Worm (Caenorhabditis elegans): ENCODE results near the gene his-41.

The his-41 gene

DNA sequence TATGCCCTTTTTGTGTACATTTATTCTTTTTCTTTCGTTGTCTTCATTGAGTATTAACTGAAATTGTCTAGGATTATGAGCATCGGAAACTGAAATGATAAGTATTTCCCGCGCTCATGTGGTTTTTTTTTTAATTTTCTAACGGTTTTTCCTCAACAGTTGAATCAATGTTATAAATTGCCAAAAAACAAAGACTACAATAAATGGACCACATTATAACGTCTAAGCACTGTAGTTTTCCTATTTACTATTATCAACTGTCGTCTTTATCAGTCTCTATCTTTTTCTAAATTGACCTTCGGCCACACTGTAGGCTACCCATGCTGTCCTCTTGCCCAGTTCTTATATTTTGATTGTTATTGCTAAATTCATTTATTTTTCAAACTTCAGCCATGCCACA lies 37.6 kb upstream of the his-41 start, which contains the start of gene acs-14:
TSS of gene acs-14 (plus strand) at position 391 of the 400 bp plus-strand sequence.
- TF ChIP-seq Y53F4B.3 (GFP tag; IDR thresholded peaks at IDR 0.05) (no peak), Y67H2A.10 (GFP tag; conservative IDR thresholded peaks at IDR 0.05) (no peak), Y56A3A.18 (GFP tag; IDR thresholded peaks at IDR 0.05) (no peak), T07F8.4 (tag; optimal IDR thresholded peaks at IDR 0.05) (no peak), athp-1 (tag; optimal IDR thresholded peaks at IDR 0.05) (no peak), nhr-80 (tag; optimal IDR thresholded peaks at IDR 0.05) (peak; percentile 14), lin-35 (GFP tag; optimal IDR thresholded peaks at IDR 0.05) (no peak)

DNA sequence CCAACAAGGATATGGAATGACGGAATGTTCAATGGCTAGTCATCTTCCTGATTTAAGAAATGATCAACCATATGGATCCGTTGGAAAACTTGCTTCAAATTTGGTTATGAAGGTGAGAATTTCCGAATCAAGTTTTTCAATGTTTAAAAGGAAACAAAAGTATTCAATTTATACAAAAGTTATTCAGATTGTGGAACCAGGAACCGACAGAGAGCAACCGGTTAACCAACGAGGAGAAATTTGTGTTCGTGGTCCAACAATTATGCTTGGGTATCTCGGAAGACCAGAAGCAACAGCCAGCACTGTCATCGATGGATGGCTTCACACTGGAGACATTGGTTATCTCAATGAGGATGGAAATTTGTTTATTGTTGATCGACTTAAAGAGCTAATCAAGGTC lies 35.7 kb upstream of the his-41 start:
- TF ChIP-seq Y53F4B.3 (GFP tag; IDR thresholded peaks at IDR 0.05) (no peak), bed-1 (GFP tag; IDR thresholded peaks at IDR 0.05) (no peak), cebp-1 (GFP tag; IDR thresholded peaks at IDR 0.05) (no peak), cebp-1 (tag; optimal IDR thresholded peaks at IDR 0.05) (no peak), gei-17 (GFP tag; optimal IDR thresholded peaks at IDR 0.05) (no peak), nfya-2 (GFP tag; IDR thresholded peaks at IDR 0.05) (no peak), atf-7 (tag; optimal IDR thresholded peaks at IDR 0.05) (no peak), repo-1 (tag; optimal IDR thresholded peaks at IDR 0.05) (no peak), F49E8.2 (tag; optimal IDR thresholded peaks at IDR 0.05; ENCODE audit: insufficient read depth) (no peak), ceh-27 (GFP tag; optimal IDR thresholded peaks at IDR 0.05) (no peak), chd-7 (tag; optimal IDR thresholded peaks at IDR 0.05) (no peak), ceh-40 (GFP tag; IDR thresholded peaks at IDR 0.05) (no peak), F22D6.2 (tag; optimal IDR thresholded peaks at IDR 0.05) (no peak), ztf-28 (GFP tag; IDR thresholded peaks at IDR 0.05) (no peak), C17E4.6 (GFP tag; IDR thresholded peaks at IDR 0.05) (no peak), tbx-9 (tag; optimal IDR thresholded peaks at IDR 0.05; ENCODE audit: borderline replicate concordance) (no peak)

DNA sequence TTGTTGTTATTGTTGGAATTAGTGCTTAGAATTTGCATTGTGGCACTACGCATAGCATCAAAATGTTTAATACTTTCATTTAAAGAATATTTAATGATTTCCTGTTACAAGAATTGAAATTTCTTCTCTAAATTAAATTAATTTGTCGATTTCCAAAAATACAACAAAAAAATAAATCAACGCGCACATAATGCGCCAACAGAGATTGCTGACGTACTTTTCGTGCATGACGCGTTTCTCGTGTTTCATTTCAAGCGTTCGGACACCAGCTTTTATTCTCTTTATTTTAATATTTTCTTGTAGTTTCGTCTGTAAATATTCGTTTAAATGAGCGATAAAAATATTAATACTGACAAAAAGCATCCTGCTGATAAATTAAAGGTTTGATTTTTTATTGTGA lies 31.7 kb upstream of the his-41 start, which contains the start of gene eif-2Bdelta:
TSS of gene eif-2Bdelta (plus strand) at position 235 of the 400 bp plus-strand sequence.
- TF ChIP-seq attf-3 (GFP tag; conservative IDR thresholded peaks at IDR 0.05) (no peak), lin-40 (tag; optimal IDR thresholded peaks at IDR 0.05) (peak; percentile 62), hrde-1 (tag; optimal IDR thresholded peaks at IDR 0.05; ENCODE audit: borderline replicate concordance) (no peak), lin-54 (GFP tag; optimal IDR thresholded peaks at IDR 0.05) (peak; percentile 59), rcor-1 (GFP tag; IDR thresholded peaks at IDR 0.05) (no peak), B0035.1 (tag; optimal IDR thresholded peaks at IDR 0.05) (no peak), let-607 (tag; optimal IDR thresholded peaks at IDR 0.05) (peak in 1 of 2 experiments; percentile 23), Y53F4B.3 (GFP tag; IDR thresholded peaks at IDR 0.05) (no peak), F52B5.7 (tag; optimal IDR thresholded peaks at IDR 0.05) (no peak), efl-1 (GFP tag; optimal IDR thresholded peaks at IDR 0.05) (peak; percentile 24), ets-4 (GFP tag; optimal IDR thresholded peaks at IDR 0.05) (no peak), somi-1 (GFP tag; optimal IDR thresholded peaks at IDR 0.05) (no peak), aptf-2 (GFP tag; conservative IDR thresholded peaks at IDR 0.05) (no peak), dox-1 (GFP tag; IDR thresholded peaks at IDR 0.05) (peak; percentile 49; the same call in 1 of the 2 replicates), madf-3 (GFP tag; IDR thresholded peaks at IDR 0.05) (no peak), mcd-1 (GFP tag; IDR thresholded peaks at IDR 0.05) (peak; percentile 60), snpc-1.1 (tag; optimal IDR thresholded peaks at IDR 0.05; ENCODE audit: insufficient read depth) (no peak), ceh-40 (GFP tag; IDR thresholded peaks at IDR 0.05) (no peak), lin-26 (GFP tag; IDR thresholded peaks at IDR 0.05) (no peak), C06A6.2 (GFP tag; conservative IDR thresholded peaks at IDR 0.05) (no peak), nhr-120 (GFP tag; IDR thresholded peaks at IDR 0.05) (no peak), dpl-1 (GFP tag; optimal IDR thresholded peaks at IDR 0.05) (no peak), gei-17 (GFP tag; optimal IDR thresholded peaks at IDR 0.05) (no peak), aptf-3 (GFP tag; IDR thresholded peaks at IDR 0.05) (no peak), F39B2.1 (GFP tag; IDR thresholded peaks at IDR 0.05) (no peak), nhr-179 (tag; optimal IDR thresholded peaks at IDR 0.05) (no peak), F37B4.10 (GFP tag; IDR thresholded peaks at IDR 0.05) (no peak), tlf-1 (GFP tag; optimal IDR thresholded peaks at IDR 0.05) (no peak)
